Worm (Caenorhabditis elegans) whole organism, midembryonic: ENCODE data around the gene grk-2.

Experiments
- cog-1 ChIP-seq: sonication (generic microtip); optimal IDR thresholded peaks from 2 replicates; lab custom pipeline; 2016; ENCODE audit warnings: missing genetic modification characterization, missing compliant biosample characterization
- flt-1 ChIP-seq: fragments of 200-800 bp; sonication (Bioruptor generic); IDR thresholded peaks from 2 replicates; pipeline ENCODE4 v1.3.6; 2022; ENCODE audit warnings: missing genetic modification characterization, missing compliant biosample characterization
- klf-2 ChIP-seq: fragments of 200-800 bp; sonication (Bioruptor generic); conservative IDR thresholded peaks from 2 replicates; pipeline ENCODE4 v1.3.6; 2022; ENCODE audit warnings: missing genetic modification reagents, missing genetic modification characterization, missing compliant biosample characterization
- med-1 ChIP-seq: sonication (generic microtip); optimal IDR thresholded peaks from 2 replicates; lab custom pipeline; 2017; ENCODE audit warnings: missing genetic modification characterization, mild to moderate bottlenecking, missing compliant biosample characterization, antibody characterized with exemption, missing genetic modification reagents; ENCODE audit not compliant: insufficient read depth
- ref-1 ChIP-seq: fragments of 200-800 bp; sonication (Bioruptor generic); conservative IDR thresholded peaks from 2 replicates; pipeline ENCODE4 v1.3.6; 2022; ENCODE audit warnings: missing genetic modification reagents, missing genetic modification characterization, missing compliant biosample characterization
- tab-1 ChIP-seq: fragments of 200-800 bp; sonication (Bioruptor generic); IDR thresholded peaks from 2 replicates; pipeline ENCODE4 v1.3.6; 2022; ENCODE audit warnings: missing genetic modification characterization, missing compliant biosample characterization
- ztf-23 ChIP-seq: fragments of 200-800 bp; sonication (Bioruptor generic); IDR thresholded peaks from 2 replicates; pipeline ENCODE4 v1.3.6; 2022; ENCODE audit warnings: missing genetic modification reagents, missing genetic modification characterization, missing compliant biosample characterization

ce11 chrIII:665173-665757 is 10.7 kb upstream of the grk-2 start, which contains the start of gene C09F5.3:
- TF ChIP-seq klf-2 (GFP tag; lab: Robert Waterston, UW): no peak
- no peak for TF ChIP-seq flt-1 (GFP tag; lab: Robert Waterston, UW)
- no peak for TF ChIP-seq cog-1 (tag; lab: Kevin White, UChicago)
- no peak for TF ChIP-seq ref-1 (GFP tag; lab: Robert Waterston, UW)
- TF ChIP-seq med-1: no peak
- TF ChIP-seq tab-1 (GFP tag; lab: Robert Waterston, UW): no peak
- no peak for TF ChIP-seq ztf-23 (GFP tag; lab: Robert Waterston, UW)
